Fruit fly (Drosophila melanogaster): ENCODE data around the gene CG31624.

Gene CG31624

dm6 chr2L:21237048-21237747, 37.0 kb upstream of the CG31624 start, which contains the start of gene Hr39 (continued):
- TF ChIP-seq CG18619 (GFP tag; optimal IDR thresholded peaks at IDR 0.05) (peak; percentile 48), CG15011 (GFP tag; optimal IDR thresholded peaks at IDR 0.05) (no peak), bbx (GFP tag; IDR thresholded peaks at IDR 0.05; ENCODE audit: partially characterized antibody) (no peak), dati (GFP tag; IDR thresholded peaks at IDR 0.05) (no peak), CG5245 (GFP tag; optimal IDR thresholded peaks at IDR 0.05) (peak; percentile 9), Trl (optimal IDR thresholded peaks at IDR 0.05) (no peak), Trl (GFP tag; optimal IDR thresholded peaks at IDR 0.05) (no peak), Ets97D (GFP tag; optimal IDR thresholded peaks at IDR 0.05) (peak; percentile 92), CG12942 (GFP tag; optimal IDR thresholded peaks at IDR 0.05) (peak; percentile 12), B-H2 (GFP tag; optimal IDR thresholded peaks at IDR 0.05) (no peak), CG17568 (GFP tag; optimal IDR thresholded peaks at IDR 0.05) (peak; percentile 42), CG7556 (GFP tag; optimal IDR thresholded peaks at IDR 0.05) (peak; percentile 18), CG18011 (GFP tag; optimal IDR thresholded peaks at IDR 0.05) (peak; percentile 11), CG10959 (GFP tag; IDR thresholded peaks at IDR 0.05) (no peak), CG11723 (GFP tag; optimal IDR thresholded peaks at IDR 0.05) (peak; percentile 53), CG9609 (GFP tag; optimal IDR thresholded peaks at IDR 0.05) (peak; percentile 41), CG7357 (GFP tag; IDR thresholded peaks at IDR 0.05) (no peak), amos (GFP tag; IDR thresholded peaks at IDR 0.05; ENCODE audit: partially characterized antibody) (no peak), ro (GFP tag; IDR thresholded peaks at IDR 0.05) (no peak), Elba2 (GFP tag; optimal IDR thresholded peaks at IDR 0.05) (peak; percentile 17), shn (GFP tag; optimal IDR thresholded peaks at IDR 0.05) (peak; percentile 20), CG2889 (GFP tag; IDR thresholded peaks at IDR 0.05) (no peak), CG8478 (optimal IDR thresholded peaks at IDR 0.05) (peak; percentile 60), CG31365 (tag; optimal IDR thresholded peaks at IDR 0.05) (no peak), CG7372 (GFP tag; IDR thresholded peaks at IDR 0.05) (no peak), crp (GFP tag; optimal IDR thresholded peaks at IDR 0.05) (no peak), tll (GFP tag; optimal IDR thresholded peaks at IDR 0.05) (no peak), luna (GFP tag; optimal IDR thresholded peaks at IDR 0.05) (peak; percentile 30), Lhr (GFP tag; optimal IDR thresholded peaks at IDR 0.05) (peak; percentile 87), btn (GFP tag; optimal IDR thresholded peaks at IDR 0.05) (peak; percentile 15), Camta (GFP tag; optimal IDR thresholded peaks at IDR 0.05) (peak; percentile 17), CG12769 (tag; optimal IDR thresholded peaks at IDR 0.05) (peak; percentile 45), CG15514 (GFP tag; optimal IDR thresholded peaks at IDR 0.05) (peak; percentile 87), Rx (GFP tag; IDR thresholded peaks at IDR 0.05) (no peak), sim (GFP tag; IDR thresholded peaks at IDR 0.05) (no peak), Sry-δ (GFP tag; optimal IDR thresholded peaks at IDR 0.05) (peak; percentile 75), CG16813 (GFP tag; IDR thresholded peaks at IDR 0.05; ENCODE audit: partially characterized antibody) (no peak), grn (GFP tag; optimal IDR thresholded peaks at IDR 0.05) (peak; percentile 57), CG4404 (GFP tag; IDR thresholded peaks at IDR 0.05) (no peak), CG4328 (GFP tag; optimal IDR thresholded peaks at IDR 0.05) (peak; percentile 51), CG13624 (GFP tag; optimal IDR thresholded peaks at IDR 0.05) (peak; percentile 17), cg (GFP tag; optimal IDR thresholded peaks at IDR 0.05) (peak; percentile 98), odd (GFP tag; optimal IDR thresholded peaks at IDR 0.05) (peak; percentile 32), vfl (GFP tag; optimal IDR thresholded peaks at IDR 0.05) (peak; percentile 21), stc (GFP tag; IDR thresholded peaks at IDR 0.05) (no peak), Xrp1 (GFP tag; IDR thresholded peaks at IDR 0.05) (no peak), seq (GFP tag; IDR thresholded peaks at IDR 0.05) (no peak), Dad (GFP tag; optimal IDR thresholded peaks at IDR 0.05) (peak; percentile 40), dpn (GFP tag; optimal IDR thresholded peaks at IDR 0.05) (peak; percentile 15 to 28), CG10543 (GFP tag; optimal IDR thresholded peaks at IDR 0.05) (peak; percentile 73), Hmr (GFP tag; optimal IDR thresholded peaks at IDR 0.05) (peak; percentile 50)
